Comparison of ENCODE assay signal across 1 fruit fly cellular context in genomic region chr3L:16011319-16012210, dm6.
TF ChIP-seq lines count a peak whose summit lies in the region.

mib1 (minus strand) TSS chr3L:16011812.

TF ChIP-seq in whole organism, embryonic, 481 proteins besides CTCF, POLR2A, EP300 and RAD21 (continued from another document):
- peak; percentile 71; the same call in 2 of the 3 replicates for TF ChIP-seq CG14860 (GFP tag; IDR thresholded peaks at IDR 0.05; lab: Robert Waterston, UW; ENCODE audit: partially characterized antibody)
- TF ChIP-seq CG2712 (tag; optimal IDR thresholded peaks at IDR 0.05; lab: Kevin White, UChicago), result peak; percentile 59
- no peak for TF ChIP-seq pnt (GFP tag; optimal IDR thresholded peaks at IDR 0.05; lab: Kevin White, UChicago)
- no peak for TF ChIP-seq CG15011 (GFP tag; optimal IDR thresholded peaks at IDR 0.05; lab: Kevin White, UChicago)
- no peak for TF ChIP-seq CG10274 (GFP tag; optimal IDR thresholded peaks at IDR 0.05; lab: Kevin White, UChicago)
- no peak for TF ChIP-seq Hmx (GFP tag; optimal IDR thresholded peaks at IDR 0.05; lab: Kevin White, UChicago)
- TF ChIP-seq Ets97D (GFP tag; optimal IDR thresholded peaks at IDR 0.05; lab: Kevin White, UChicago), result peak; percentile 88
- TF ChIP-seq CG18476 (GFP tag; optimal IDR thresholded peaks at IDR 0.05; lab: Kevin White, UChicago), result no peak
- TF ChIP-seq CG4730 (GFP tag; IDR thresholded peaks at IDR 0.05; lab: Robert Waterston, UW), result no peak
- TF ChIP-seq chinmo (GFP tag; IDR thresholded peaks at IDR 0.05; lab: Robert Waterston, UW; ENCODE audit: partially characterized antibody), result peak; percentile 95; the same call in 3 of the 4 replicates
- no peak for TF ChIP-seq Trl (optimal IDR thresholded peaks at IDR 0.05; lab: Kevin White, UChicago)
- TF ChIP-seq Trl (GFP tag; optimal IDR thresholded peaks at IDR 0.05; lab: Kevin White, UChicago), result no peak
- peak; percentile 91 for TF ChIP-seq Myb (GFP tag; optimal IDR thresholded peaks at IDR 0.05; lab: Kevin White, UChicago)
- TF ChIP-seq Gsc (GFP tag; IDR thresholded peaks at IDR 0.05; lab: Robert Waterston, UW), result no peak
- no peak for TF ChIP-seq CG7839 (tag; optimal IDR thresholded peaks at IDR 0.05; lab: Kevin White, UChicago)
- TF ChIP-seq CG15514 (GFP tag; optimal IDR thresholded peaks at IDR 0.05; lab: Kevin White, UChicago), result peak; percentile 71
- no peak for TF ChIP-seq CG10565 (GFP tag; optimal IDR thresholded peaks at IDR 0.05; lab: Kevin White, UChicago)
- peak; percentile 92 for TF ChIP-seq CG34224 (GFP tag; IDR thresholded peaks at IDR 0.05; lab: Robert Waterston, UW; ENCODE audit: partially characterized antibody)
- peak; percentile 11 for TF ChIP-seq psq (GFP tag; optimal IDR thresholded peaks at IDR 0.05; lab: Kevin White, UChicago)
- no peak for TF ChIP-seq CG1233 (GFP tag; optimal IDR thresholded peaks at IDR 0.05; lab: Kevin White, UChicago)
- TF ChIP-seq chn (GFP tag; optimal IDR thresholded peaks at IDR 0.05; lab: Kevin White, UChicago), result peak; percentile 30
- no peak for TF ChIP-seq CG3838 (GFP tag; optimal IDR thresholded peaks at IDR 0.05; lab: Kevin White, UChicago)
- TF ChIP-seq Hey (tag; optimal IDR thresholded peaks at IDR 0.05; lab: Kevin White, UChicago), result no peak
- no peak for TF ChIP-seq sqz (GFP tag; optimal IDR thresholded peaks at IDR 0.05; lab: Kevin White, UChicago)
- peak; percentile 78 for TF ChIP-seq Rfx (GFP tag; IDR thresholded peaks at IDR 0.05; lab: Robert Waterston, UW)
- peak; percentile 91 for TF ChIP-seq CG1603 (tag; optimal IDR thresholded peaks at IDR 0.05; lab: Kevin White, UChicago)
- peak; percentile 35; the same call in 2 of the 3 replicates for TF ChIP-seq zfh1 (GFP tag; IDR thresholded peaks at IDR 0.05; lab: Robert Waterston, UW)
- TF ChIP-seq tll (GFP tag; optimal IDR thresholded peaks at IDR 0.05; lab: Kevin White, UChicago), result peak in 1 of 2 experiments; percentile 42
- peak; percentile 52 for TF ChIP-seq bcd (GFP tag; optimal IDR thresholded peaks at IDR 0.05; lab: Kevin White, UChicago)
- peak; percentile 97 for TF ChIP-seq gfzf (GFP tag; optimal IDR thresholded peaks at IDR 0.05; lab: Kevin White, UChicago)
